Worm (Caenorhabditis elegans): ENCODE results near the gene F35G2.1.

Gene F35G2.1

ce11 chrIV:12227012-12227411 is 24.0 kb downstream of the F35G2.1 start, which contains the start of gene mlt-3:
mlt-3 (minus strand) TSS chrIV:12227112.
- no peak for TF ChIP-seq dao-5 (tag; optimal IDR thresholded peaks at IDR 0.05)

ce11 chrIV:12229679-12230078 is 26.6 kb downstream of the F35G2.1 start, which contains the start of gene sre-18:
sre-18 (minus strand) TSS chrIV:12229779.
- TF ChIP-seq W03F9.2 (tag; optimal IDR thresholded peaks at IDR 0.05) = no peak
- no peak for TF ChIP-seq dao-5 (tag; optimal IDR thresholded peaks at IDR 0.05)
- no peak for TF ChIP-seq him-1 (tag; optimal IDR thresholded peaks at IDR 0.05)

ce11 chrIV:12236011-12236410 is 33.0 kb downstream of the F35G2.1 start, which contains the start of gene sre-16:
sre-16 (minus strand) TSS chrIV:12236111.
- no peak for TF ChIP-seq him-1 (tag; optimal IDR thresholded peaks at IDR 0.05)
- TF ChIP-seq W03F9.2 (tag; optimal IDR thresholded peaks at IDR 0.05) = no peak
- TF ChIP-seq dao-5 (tag; optimal IDR thresholded peaks at IDR 0.05) = no peak

- TF ChIP-seq W03F9.2 (tag; optimal IDR thresholded peaks at IDR 0.05) (no peak), him-1 (tag; optimal IDR thresholded peaks at IDR 0.05) (no peak), dao-5 (tag; optimal IDR thresholded peaks at IDR 0.05) (no peak)
These were observed 35.8 kb downstream of the F35G2.1 start, which contains the start of gene sre-19 for ce11 chrIV:12238851-12239250. sre-19 (minus strand) TSS chrIV:12238951.

DNA sequence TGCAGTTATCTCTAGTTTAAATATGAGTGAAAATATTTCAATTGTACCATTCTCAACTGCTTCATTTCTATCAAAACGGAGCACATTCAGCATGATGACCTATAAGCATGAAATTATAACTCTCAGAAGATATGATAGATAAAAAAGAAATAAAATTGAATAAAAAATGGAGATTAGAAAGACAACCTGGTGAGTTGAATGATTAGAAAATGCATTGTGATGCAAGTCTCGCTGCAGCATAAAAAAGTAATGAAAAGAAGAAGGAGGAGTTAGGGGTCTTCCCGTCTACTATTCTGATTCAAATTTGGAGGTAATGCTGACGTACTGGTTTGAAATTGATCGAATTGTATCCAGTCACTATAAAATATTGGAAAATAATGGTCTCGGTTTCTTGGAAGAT is 41.7 kb downstream of the F35G2.1 start, which contains the start of gene sre-15:
Gene sre-15, minus strand, starts transcription at position 101 of the 400 bp plus-strand sequence.
- TF ChIP-seq W03F9.2 (tag; optimal IDR thresholded peaks at IDR 0.05) = no peak
- no peak for TF ChIP-seq him-1 (tag; optimal IDR thresholded peaks at IDR 0.05)
- no peak for TF ChIP-seq dao-5 (tag; optimal IDR thresholded peaks at IDR 0.05)

DNA sequence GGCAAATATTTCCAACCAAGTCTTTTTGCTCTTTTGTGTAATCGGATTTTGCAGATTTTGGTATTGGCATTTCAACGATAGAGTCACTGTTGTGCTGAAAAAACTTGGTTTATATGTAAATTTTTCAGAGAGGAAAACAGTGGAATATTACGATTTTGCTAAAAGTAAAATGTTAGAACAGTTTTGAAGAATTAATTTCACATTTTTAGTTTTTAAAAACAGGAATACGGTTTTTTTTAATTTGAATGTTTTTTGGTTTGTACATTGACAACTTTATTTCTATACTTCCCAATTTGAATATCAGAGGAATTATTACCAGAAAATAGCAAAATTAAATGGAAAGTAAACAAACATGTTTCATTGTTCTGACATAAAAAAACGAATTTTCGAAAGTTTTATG is 49.5 kb downstream of the F35G2.1 start, which contains the start of gene dnj-26:
Gene dnj-26, minus strand, starts transcription at position 101 of the 400 bp plus-strand sequence.
- no peak for TF ChIP-seq dao-5 (tag; optimal IDR thresholded peaks at IDR 0.05)

All from whole organism, L4/young adult.